Worm (Caenorhabditis elegans) whole organism, L1 larva: ENCODE measurements around the gene R04B5.11.
A peak's percentile ranks its signal among the peaks of the same experiment; 100 is the strongest.

Experiments used
- C16A3.4 ChIP-seq: fragments of 150-350 bp; optimal IDR thresholded peaks from 2 replicates; lab custom pipeline; 2014; ENCODE audit warnings: missing biosample characterization, missing genetic modification characterization
- F16B12.6 ChIP-seq: fragments of 150-350 bp; optimal IDR thresholded peaks from 2 replicates; lab custom pipeline; 2014; ENCODE audit warnings: missing biosample characterization, missing genetic modification characterization
- alr-1 ChIP-seq: fragments of 200-800 bp; sonication (Bioruptor generic); optimal IDR thresholded peaks from 2 replicates; lab custom pipeline; 2018; ENCODE audit warnings: borderline replicate concordance, mild to moderate bottlenecking, missing genetic modification characterization, missing compliant biosample characterization
- aly-2 ChIP-seq: fragments of 150-350 bp; optimal IDR thresholded peaks from 2 replicates; lab custom pipeline; 2014; ENCODE audit warnings: missing biosample characterization, missing genetic modification characterization
- ama-1 ChIP-seq: fragments of 150-350 bp; optimal IDR thresholded peaks from 2 replicates; lab custom pipeline; 2014
- ceh-8 ChIP-seq: fragments of 200-800 bp; sonication (Bioruptor generic); optimal IDR thresholded peaks from 2 replicates; lab custom pipeline; 2018; ENCODE audit warnings: mild to moderate bottlenecking, missing genetic modification characterization, moderate library complexity, missing compliant biosample characterization
- ceh-88 ChIP-seq: fragments of 200-800 bp; sonication (Bioruptor generic); IDR thresholded peaks from 2 replicates; pipeline ENCODE4 v1.3.6; 2022; ENCODE audit warnings: missing genetic modification characterization, missing compliant biosample characterization
- dpl-1 ChIP-seq, 3 experiments: fragments of 150-350 bp in 2 of 3; sonication (generic microtip) in 1 of 3; optimal IDR thresholded peaks; 2 replicates each; lab custom pipeline; 2014 to 2017; ENCODE audit warnings: missing biosample characterization in 3 of 3, missing genetic modification characterization in 3 of 3, missing genetic modification reagents in 3 of 3
- efl-1 ChIP-seq, 4 experiments: fragments of 150-350 bp; optimal IDR thresholded peaks in 3 of 4; peaks in 1 of 4; 1 replicate in 1 of 4; 2 replicates in 3 of 4; lab custom pipeline; 2014; ENCODE audit warnings: missing biosample characterization in 2 of 4, missing genetic modification characterization in 2 of 4, missing genetic modification reagents in 2 of 4
- egl-13 ChIP-seq: sonication (generic microtip); optimal IDR thresholded peaks from 2 replicates; lab custom pipeline; 2016; ENCODE audit warnings: missing genotype, missing genetic modification reagents, missing genetic modification characterization, missing compliant biosample characterization
- egl-27 ChIP-seq, 2 experiments: fragments of 150-350 bp in 1 of 2; sonication (generic microtip); optimal IDR thresholded peaks; 3 replicates each; lab custom pipeline; 2017 to 2018; ENCODE audit warnings: missing biosample characterization in 2 of 2, missing genetic modification characterization in 2 of 2, missing genetic modification reagents in 2 of 2
- elt-2 ChIP-seq: sonication (generic microtip); optimal IDR thresholded peaks from 2 replicates; lab custom pipeline; 2016; ENCODE audit warnings: missing genetic modification characterization, mild to moderate bottlenecking, inconsistent platforms, missing compliant biosample characterization, missing genetic modification reagents
- fkh-10 ChIP-seq: sonication (generic microtip); optimal IDR thresholded peaks from 2 replicates; lab custom pipeline; 2017; ENCODE audit warnings: missing biosample characterization, missing genetic modification reagents, missing genetic modification characterization
- fkh-4 ChIP-seq: sonication (generic microtip); optimal IDR thresholded peaks from 2 replicates; lab custom pipeline; 2016; ENCODE audit warnings: missing compliant biosample characterization, missing genetic modification characterization, borderline replicate concordance
- fkh-8 ChIP-seq: sonication (generic microtip); optimal IDR thresholded peaks from 2 replicates; lab custom pipeline; 2016; ENCODE audit warnings: mild to moderate bottlenecking, missing genetic modification characterization, missing compliant biosample characterization
- fos-1 ChIP-seq: fragments of 150-350 bp; optimal IDR thresholded peaks from 2 replicates; lab custom pipeline; 2014; ENCODE audit warnings: missing biosample characterization, missing genetic modification characterization
- grh-1 ChIP-seq: fragments of 200-800 bp; sonication (Bioruptor generic); IDR thresholded peaks from 2 replicates; pipeline ENCODE4 v1.3.6; 2022; ENCODE audit warnings: missing genetic modification reagents, missing genetic modification characterization, missing compliant biosample characterization
- hlh-17 ChIP-seq: fragments of 200-800 bp; sonication (Bioruptor generic); optimal IDR thresholded peaks from 2 replicates; lab custom pipeline; 2018; ENCODE audit warnings: missing genetic modification characterization, mild to moderate bottlenecking, missing compliant biosample characterization, moderate library complexity, borderline replicate concordance
- hlh-4 ChIP-seq: sonication (generic microtip); optimal IDR thresholded peaks from 2 replicates; lab custom pipeline; 2016; ENCODE audit warnings: mild to moderate bottlenecking, missing genetic modification characterization, missing compliant biosample characterization
- hpl-2 ChIP-seq: fragments of 150-350 bp; optimal IDR thresholded peaks from 2 replicates; lab custom pipeline; 2014; ENCODE audit warnings: missing biosample characterization, missing genetic modification reagents, missing genetic modification characterization
- irx-1 ChIP-seq: sonication (generic microtip); optimal IDR thresholded peaks from 2 replicates; lab custom pipeline; 2016; ENCODE audit warnings: missing genetic modification characterization, missing compliant biosample characterization
- jun-1 ChIP-seq: fragments of 150-350 bp; optimal IDR thresholded peaks from 2 replicates; lab custom pipeline; 2014; ENCODE audit warnings: missing biosample characterization, missing genetic modification reagents, missing genetic modification characterization
- lin-14 ChIP-seq: fragments of 200-800 bp; sonication (Bioruptor generic); optimal IDR thresholded peaks from 2 replicates; lab custom pipeline; 2018; ENCODE audit warnings: mild to moderate bottlenecking, missing genetic modification characterization, moderate library complexity, missing compliant biosample characterization
- lin-15B ChIP-seq: fragments of 150-350 bp; sonication (generic microtip); optimal IDR thresholded peaks from 3 replicates; lab custom pipeline; 2014; ENCODE audit warnings: missing biosample characterization, missing genetic modification characterization
- lin-35 ChIP-seq, 2 experiments: fragments of 150-350 bp; optimal IDR thresholded peaks; 2 replicates each; lab custom pipeline; 2014; ENCODE audit warnings: missing biosample characterization in 2 of 2, missing genetic modification characterization in 2 of 2, missing genetic modification reagents in 2 of 2
- lir-3 ChIP-seq: sonication (generic microtip); optimal IDR thresholded peaks from 2 replicates; lab custom pipeline; 2016; ENCODE audit warnings: mild to moderate bottlenecking, missing genetic modification characterization, moderate library complexity, missing compliant biosample characterization; ENCODE audit not compliant: poor library complexity
- lsy-2 ChIP-seq, 2 experiments: fragments of 150-350 bp; optimal IDR thresholded peaks; 2 replicates each; lab custom pipeline; 2014; ENCODE audit warnings: missing biosample characterization in 2 of 2, missing genetic modification characterization in 2 of 2
- mef-2 ChIP-seq: fragments of 150-350 bp; optimal IDR thresholded peaks from 2 replicates; lab custom pipeline; 2014; ENCODE audit warnings: missing biosample characterization, missing genetic modification characterization
- mep-1 ChIP-seq: fragments of 150-350 bp; optimal IDR thresholded peaks from 2 replicates; lab custom pipeline; 2014; ENCODE audit warnings: missing biosample characterization, missing genetic modification characterization
- nhr-12 ChIP-seq: sonication (generic microtip); optimal IDR thresholded peaks from 2 replicates; lab custom pipeline; 2017; ENCODE audit warnings: missing biosample characterization, missing genetic modification characterization
- nhr-20 ChIP-seq: sonication (generic microtip); optimal IDR thresholded peaks from 2 replicates; lab custom pipeline; 2016; ENCODE audit warnings: mild to moderate bottlenecking, missing genetic modification characterization, missing compliant biosample characterization
- nhr-237 ChIP-seq: fragments of 150-350 bp; optimal IDR thresholded peaks from 2 replicates; lab custom pipeline; 2014; ENCODE audit warnings: missing biosample characterization, missing genetic modification characterization
- nhr-71 ChIP-seq: sonication (generic microtip); optimal IDR thresholded peaks from 2 replicates; lab custom pipeline; 2016; ENCODE audit warnings: mild to moderate bottlenecking, missing genetic modification characterization, moderate library complexity, missing compliant biosample characterization
- nhr-77 ChIP-seq: fragments of 150-350 bp; optimal IDR thresholded peaks from 2 replicates; lab custom pipeline; 2014; ENCODE audit warnings: missing biosample characterization, missing genetic modification characterization
- nhr-90 ChIP-seq: sonication (generic microtip); optimal IDR thresholded peaks from 2 replicates; lab custom pipeline; 2016; ENCODE audit warnings: mild to moderate bottlenecking, missing genetic modification characterization, missing compliant biosample characterization; ENCODE audit not compliant: poor library complexity
- pag-3 ChIP-seq: sonication (generic microtip); optimal IDR thresholded peaks from 2 replicates; lab custom pipeline; 2017; ENCODE audit warnings: missing genetic modification characterization, mild to moderate bottlenecking, missing compliant biosample characterization, antibody characterized with exemption, borderline replicate concordance; ENCODE audit not compliant: insufficient read depth
- rnt-1 ChIP-seq: sonication (generic microtip); optimal IDR thresholded peaks from 2 replicates; lab custom pipeline; 2016; ENCODE audit warnings: mild to moderate bottlenecking, missing genetic modification characterization, moderate library complexity, missing compliant biosample characterization
- skn-1 ChIP-seq: fragments of 150-350 bp; optimal IDR thresholded peaks from 2 replicates; lab custom pipeline; 2014; ENCODE audit warnings: missing biosample characterization, missing genetic modification characterization
- snpc-4 ChIP-seq: fragments of 150-350 bp; optimal IDR thresholded peaks from 2 replicates; lab custom pipeline; 2014; ENCODE audit warnings: missing biosample characterization, missing genetic modification characterization
- snu-23 ChIP-seq: sonication (generic microtip); optimal IDR thresholded peaks from 2 replicates; lab custom pipeline; 2016; ENCODE audit warnings: missing genetic modification characterization, missing compliant biosample characterization
- sox-4 ChIP-seq: sonication (generic microtip); optimal IDR thresholded peaks from 2 replicates; lab custom pipeline; 2016; ENCODE audit warnings: missing genetic modification characterization, missing compliant biosample characterization
- sptf-1 ChIP-seq: fragments of 150-350 bp; optimal IDR thresholded peaks from 2 replicates; lab custom pipeline; 2014; ENCODE audit warnings: missing biosample characterization, missing genetic modification characterization
- tbx-2 ChIP-seq: sonication (generic microtip); optimal IDR thresholded peaks from 2 replicates; lab custom pipeline; 2016; ENCODE audit warnings: missing genetic modification characterization, missing compliant biosample characterization
- unc-130 ChIP-seq: fragments of 150-350 bp; optimal IDR thresholded peaks from 2 replicates; lab custom pipeline; 2017; ENCODE audit warnings: missing biosample characterization, missing genetic modification characterization, inconsistent platforms
- unc-30 ChIP-seq: sonication (generic microtip); optimal IDR thresholded peaks from 2 replicates; lab custom pipeline; 2017; ENCODE audit warnings: missing biosample characterization, missing genetic modification characterization
- unc-62 ChIP-seq: fragments of 150-350 bp; optimal IDR thresholded peaks from 2 replicates; lab custom pipeline; 2014; ENCODE audit warnings: missing biosample characterization, missing genetic modification reagents, missing genetic modification characterization
- unc-86 ChIP-seq: sonication (generic microtip); optimal IDR thresholded peaks from 2 replicates; lab custom pipeline; 2016; ENCODE audit warnings: missing genetic modification characterization, missing compliant biosample characterization
- vab-15 ChIP-seq: sonication (generic microtip); optimal IDR thresholded peaks from 2 replicates; lab custom pipeline; 2017; ENCODE audit warnings: missing genotype, mild to moderate bottlenecking, missing genetic modification characterization, missing compliant biosample characterization
- xbp-1 ChIP-seq: sonication (generic microtip); optimal IDR thresholded peaks from 2 replicates; lab custom pipeline; 2016; ENCODE audit warnings: missing genetic modification characterization, missing compliant biosample characterization
- zag-1 ChIP-seq: fragments of 150-350 bp; optimal IDR thresholded peaks from 2 replicates; lab custom pipeline; 2014; ENCODE audit warnings: missing biosample characterization, missing genetic modification characterization
- zip-4 ChIP-seq: fragments of 200-800 bp; sonication (Bioruptor generic); optimal IDR thresholded peaks from 2 replicates; lab custom pipeline; 2018; ENCODE audit warnings: mild to moderate bottlenecking, missing genetic modification characterization, moderate library complexity, missing compliant biosample characterization
- ztf-4 ChIP-seq: fragments of 150-350 bp; optimal IDR thresholded peaks from 2 replicates; lab custom pipeline; 2014; ENCODE audit warnings: missing biosample characterization, missing genetic modification characterization

The R04B5.11 gene

DNA sequence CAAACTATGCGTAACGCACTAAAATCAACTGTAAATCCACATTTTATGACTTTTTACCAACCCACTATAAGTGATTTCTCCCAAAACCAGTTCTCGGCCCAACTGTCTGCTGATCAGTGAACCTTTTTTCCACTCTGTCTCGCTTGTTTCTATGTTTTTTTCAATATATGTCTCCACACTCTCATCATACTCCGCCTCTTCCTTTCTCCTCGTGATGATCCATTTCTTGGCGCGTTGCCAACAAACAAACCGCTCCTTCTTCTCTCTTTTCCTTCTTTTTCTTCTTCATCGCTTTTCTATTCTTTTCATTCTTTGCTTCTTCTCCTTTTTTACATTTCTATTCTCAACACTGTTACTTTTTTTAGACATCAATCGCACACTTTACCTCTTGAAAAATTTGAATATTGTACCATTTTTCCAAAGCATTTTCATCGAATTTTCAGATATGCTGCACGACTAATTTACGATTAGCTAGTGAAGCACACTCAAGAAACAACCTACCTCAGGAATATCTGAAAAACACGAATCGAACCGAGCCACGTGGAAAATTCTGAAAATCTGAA lies 47.7 kb downstream of the R04B5.11 start, which contains the start of gene T06E8.8 (continued):
- TF ChIP-seq ceh-8 (GFP tag; lab: Kevin White, UChicago) = no peak
- TF ChIP-seq jun-1 (tag; lab: Kevin White, UChicago) = no peak
- no peak for TF ChIP-seq nhr-12 (tag; lab: Kevin White, UChicago)
- TF ChIP-seq grh-1 = peak; percentile 93
- TF ChIP-seq unc-30 (tag; lab: Kevin White, UChicago) = no peak
- peak; percentile 41 for TF ChIP-seq unc-130 (tag; lab: Kevin White, UChicago)
- peak; percentile 82 for TF ChIP-seq tbx-2 (tag; lab: Kevin White, UChicago)
- peak; percentile 26 for TF ChIP-seq snpc-4
- peak; percentile 62 for TF ChIP-seq mep-1 (tag; lab: Kevin White, UChicago)
- no peak for TF ChIP-seq fkh-10
- TF ChIP-seq nhr-77 (tag; lab: Kevin White, UChicago) = peak; percentile 49
- TF ChIP-seq mef-2 = no peak
- peak; percentile 21 for TF ChIP-seq irx-1 (tag; lab: Kevin White, UChicago)
- no peak for TF ChIP-seq alr-1 (tag; lab: Kevin White, UChicago)
- no peak for TF ChIP-seq hlh-4 (tag; lab: Kevin White, UChicago)
- peak; percentile 89 for TF ChIP-seq lin-14 (GFP tag; lab: Kevin White, UChicago)
- TF ChIP-seq snu-23 = peak; percentile 87
- peak; percentile 82 for TF ChIP-seq nhr-90
- TF ChIP-seq fkh-8 (tag; lab: Kevin White, UChicago) = no peak
- peak; percentile 41 to 49 for TF ChIP-seq efl-1 (optimal IDR thresholded peaks at IDR 0.05; lab: Kevin White, UChicago)
- TF ChIP-seq efl-1 (GFP tag; optimal IDR thresholded peaks at IDR 0.05 in 1 of 2; lab: Kevin White, UChicago) = peak in 1 of 2 experiments; percentile 94
- no peak for TF ChIP-seq ceh-88 (GFP tag; lab: Robert Waterston, UW)
- TF ChIP-seq hlh-17 (GFP tag; lab: Kevin White, UChicago) = no peak
- no peak for TF ChIP-seq zag-1
- TF ChIP-seq lir-3 (tag; lab: Kevin White, UChicago) = no peak
- TF ChIP-seq vab-15 = no peak
- peak; percentile 46 to 71 for TF ChIP-seq lin-35 (GFP tag; optimal IDR thresholded peaks at IDR 0.05; lab: Kevin White, UChicago)
- TF ChIP-seq ama-1 (lab: Kevin White, UChicago) = peak; percentile 58
- peak; percentile 91 for TF ChIP-seq nhr-20
- peak; percentile 65 for TF ChIP-seq skn-1 (tag; lab: Kevin White, UChicago)
- TF ChIP-seq ztf-4 (tag; lab: Kevin White, UChicago) = peak; percentile 28
- no peak for TF ChIP-seq unc-86 (tag; lab: Kevin White, UChicago)
- no peak for TF ChIP-seq egl-27 (tag; optimal IDR thresholded peaks at IDR 0.05; lab: Kevin White, UChicago)
- peak; percentile 64 for TF ChIP-seq xbp-1 (tag; lab: Kevin White, UChicago)
- no peak for TF ChIP-seq elt-2 (tag; lab: Kevin White, UChicago)
- no peak for TF ChIP-seq zip-4 (GFP tag; lab: Kevin White, UChicago)
- TF ChIP-seq fos-1 (tag; lab: Kevin White, UChicago) = no peak
- no peak for TF ChIP-seq egl-13
- TF ChIP-seq nhr-237 (tag; lab: Kevin White, UChicago) = no peak
- TF ChIP-seq sox-4 = peak; percentile 25
- peak; percentile 60 for TF ChIP-seq rnt-1 (tag; lab: Kevin White, UChicago)
- peak; percentile 78 to 94 for TF ChIP-seq lsy-2 (tag; optimal IDR thresholded peaks at IDR 0.05; lab: Kevin White, UChicago)
- peak; percentile 4 to 54 (median 23) for TF ChIP-seq dpl-1 (GFP tag; optimal IDR thresholded peaks at IDR 0.05; lab: Kevin White, UChicago)
- TF ChIP-seq nhr-71 = peak; percentile 88
- no peak for TF ChIP-seq lin-15B (tag; lab: Kevin White, UChicago)
- no peak for TF ChIP-seq F16B12.6 (tag; lab: Kevin White, UChicago)
- TF ChIP-seq C16A3.4 (tag; lab: Kevin White, UChicago) = peak; percentile 49
- no peak for TF ChIP-seq hpl-2 (GFP tag; lab: Kevin White, UChicago)
- no peak for TF ChIP-seq fkh-4 (tag; lab: Kevin White, UChicago)
- no peak for TF ChIP-seq sptf-1
- TF ChIP-seq pag-3 (tag; lab: Kevin White, UChicago) = no peak
- no peak for TF ChIP-seq unc-62 (GFP tag; lab: Kevin White, UChicago)
- TF ChIP-seq aly-2 = no peak
